Fruit fly (Drosophila melanogaster) whole organism, embryonic: ENCODE data around the gene slp1.
A peak's percentile ranks its signal among the peaks of the same experiment; 100 is the strongest.

ENCODE experiments used
- B-H1 ChIP-seq: fragments of 200-800 bp; sonication (Bioruptor generic); IDR thresholded peaks from 3 replicates; pipeline ENCODE4 v1.3.6; 2022; ENCODE audit warnings: missing biosample characterization, missing genetic modification characterization
- CG10431 ChIP-seq: fragments of 200-800 bp; sonication (Bioruptor generic); optimal IDR thresholded peaks from 3 replicates; lab custom pipeline; 2018; ENCODE audit warnings: missing biosample characterization, mild to moderate bottlenecking, missing genetic modification characterization
- CG11456 ChIP-seq: fragments of 200-800 bp; sonication (Bioruptor generic); IDR thresholded peaks from 3 replicates; pipeline ENCODE4 v1.3.6; 2022; ENCODE audit warnings: missing biosample characterization, missing genetic modification characterization
- CG12071 ChIP-seq: fragments of 200-800 bp; sonication (Bioruptor generic); optimal IDR thresholded peaks from 3 replicates; lab custom pipeline; 2018; ENCODE audit warnings: missing biosample characterization, mild to moderate bottlenecking, missing genetic modification characterization
- CG12659 ChIP-seq: fragments of 200-800 bp; sonication (Bioruptor generic); optimal IDR thresholded peaks from 3 replicates; lab custom pipeline; 2017; ENCODE audit warnings: mild to moderate bottlenecking, missing biosample characterization, missing genetic modification reagents, missing genetic modification characterization
- CG12744 ChIP-seq: fragments of 200-800 bp; sonication (Bioruptor generic); optimal IDR thresholded peaks from 2 replicates; lab custom pipeline; 2016; ENCODE audit warnings: missing biosample characterization, missing genetic modification characterization
- CG13287 ChIP-seq: fragments of 200-800 bp; sonication (Bioruptor generic); IDR thresholded peaks from 2 replicates; pipeline ENCODE4 v1.3.6; 2022; ENCODE audit warnings: missing biosample characterization, missing genetic modification characterization; ENCODE audit not compliant: partially characterized antibody
- CG14441 ChIP-seq: fragments of 200-800 bp; sonication (Bioruptor generic); IDR thresholded peaks from 2 replicates; pipeline ENCODE4 v1.3.6; 2022; ENCODE audit warnings: missing biosample characterization, missing genetic modification characterization
- CG15479 ChIP-seq: fragments of 200-800 bp; sonication (Bioruptor generic); optimal IDR thresholded peaks from 3 replicates; lab custom pipeline; 2019; ENCODE audit warnings: missing biosample characterization, mild to moderate bottlenecking, missing genetic modification characterization, moderate library complexity
- CG1603 ChIP-seq: fragments of 200-800 bp; sonication (Bioruptor generic); optimal IDR thresholded peaks from 2 replicates; lab custom pipeline; 2019; ENCODE audit warnings: missing biosample characterization, mild to moderate bottlenecking, missing genetic modification characterization, moderate library complexity
- CG16815 ChIP-seq: fragments of 200-800 bp; sonication (Bioruptor generic); optimal IDR thresholded peaks from 3 replicates; lab custom pipeline; 2017; ENCODE audit warnings: missing biosample characterization, mild to moderate bottlenecking, missing genetic modification characterization
- CG17186 ChIP-seq: fragments of 200-800 bp; sonication (Bioruptor generic); optimal IDR thresholded peaks from 3 replicates; lab custom pipeline; 2017; ENCODE audit warnings: missing biosample characterization, missing genetic modification reagents, missing genetic modification characterization
- CG18262 ChIP-seq: fragments of 200-800 bp; optimal IDR thresholded peaks from 3 replicates; lab custom pipeline; 2019; ENCODE audit warnings: missing biosample characterization, mild to moderate bottlenecking, missing genetic modification characterization, moderate library complexity
- CG1832 ChIP-seq: fragments of 200-800 bp; sonication (Bioruptor generic); optimal IDR thresholded peaks from 2 replicates; lab custom pipeline; 2017; ENCODE audit warnings: missing biosample characterization, mild to moderate bottlenecking, missing genetic modification characterization, inconsistent platforms
- CG18764 ChIP-seq: fragments of 200-800 bp; sonication (Bioruptor generic); optimal IDR thresholded peaks from 3 replicates; lab custom pipeline; 2016; ENCODE audit warnings: missing biosample characterization, missing genetic modification characterization
- CG31441 ChIP-seq: fragments of 200-800 bp; sonication (Bioruptor generic); IDR thresholded peaks from 2 replicates; pipeline ENCODE4 v1.3.6; 2022; ENCODE audit warnings: missing biosample characterization, missing genetic modification characterization
- CG3281 ChIP-seq: fragments of 200-800 bp; sonication (Bioruptor generic); optimal IDR thresholded peaks from 3 replicates; lab custom pipeline; 2017; ENCODE audit warnings: missing biosample characterization, mild to moderate bottlenecking, missing genetic modification characterization
- CG6683 ChIP-seq: fragments of 200-800 bp; sonication (Bioruptor generic); optimal IDR thresholded peaks from 2 replicates; lab custom pipeline; 2017; ENCODE audit warnings: missing biosample characterization, mild to moderate bottlenecking, missing genetic modification characterization, missing genetic modification reagents
- CG7745 ChIP-seq: fragments of 200-800 bp; sonication (Bioruptor generic); optimal IDR thresholded peaks from 2 replicates; lab custom pipeline; 2018; ENCODE audit warnings: missing biosample characterization, mild to moderate bottlenecking, missing genetic modification characterization, moderate library complexity
- CG8281 ChIP-seq: fragments of 200-800 bp; sonication (Bioruptor generic); optimal IDR thresholded peaks from 2 replicates; lab custom pipeline; 2018; ENCODE audit warnings: missing biosample characterization, mild to moderate bottlenecking, missing genetic modification characterization, moderate library complexity
- CG8478 ChIP-seq: fragments of >200 bp; optimal IDR thresholded peaks from 2 replicates; lab custom pipeline; 2018
- CG8944 ChIP-seq: fragments of 200-800 bp; sonication (Bioruptor generic); optimal IDR thresholded peaks from 3 replicates; lab custom pipeline; 2016; ENCODE audit warnings: missing biosample characterization, missing genetic modification characterization
- Dp ChIP-seq: fragments of 200-800 bp; sonication (Bioruptor generic); optimal IDR thresholded peaks from 2 replicates; lab custom pipeline; 2018; ENCODE audit warnings: missing biosample characterization, mild to moderate bottlenecking, missing genetic modification characterization, moderate library complexity
- Dref ChIP-seq: fragments of 200-800 bp; sonication (Bioruptor generic); IDR thresholded peaks from 2 replicates; pipeline ENCODE4 v1.3.6; 2022; ENCODE audit warnings: missing biosample characterization, missing genetic modification characterization
- ERR ChIP-seq: fragments of 200-800 bp; sonication (Bioruptor generic); optimal IDR thresholded peaks from 2 replicates; lab custom pipeline; 2016; ENCODE audit warnings: missing biosample characterization, missing genetic modification characterization
- Fer1 ChIP-seq: fragments of 200-800 bp; sonication (Bioruptor generic); optimal IDR thresholded peaks from 2 replicates; lab custom pipeline; 2017; ENCODE audit warnings: missing biosample characterization, mild to moderate bottlenecking, missing genetic modification characterization
- Kr ChIP-seq: fragments of 200-800 bp; sonication (Bioruptor generic); optimal IDR thresholded peaks from 2 replicates; lab custom pipeline; 2017; ENCODE audit warnings: missing biosample characterization, mild to moderate bottlenecking, missing genetic modification characterization
- MTF-1 ChIP-seq: fragments of 200-800 bp; sonication (Bioruptor generic); optimal IDR thresholded peaks from 2 replicates; lab custom pipeline; 2018; ENCODE audit warnings: missing biosample characterization, mild to moderate bottlenecking, missing genetic modification characterization, borderline replicate concordance
- Mes4 ChIP-seq: fragments of 200-800 bp; sonication (Bioruptor generic); optimal IDR thresholded peaks from 2 replicates; lab custom pipeline; 2016; ENCODE audit warnings: missing biosample characterization, missing genetic modification characterization
- Scr ChIP-seq: fragments of 200-800 bp; sonication (Bioruptor generic); IDR thresholded peaks from 2 replicates; pipeline ENCODE4 v1.3.6; 2022; ENCODE audit warnings: missing biosample characterization, missing genetic modification characterization; ENCODE audit not compliant: partially characterized antibody
- Xrp1 ChIP-seq: fragments of 200-800 bp; sonication (Bioruptor generic); IDR thresholded peaks from 2 replicates; pipeline ENCODE4 v1.3.6; 2022; ENCODE audit warnings: missing biosample characterization, missing genetic modification characterization
- YL-1 ChIP-seq: fragments of 200-800 bp; sonication (Bioruptor generic); optimal IDR thresholded peaks from 3 replicates; lab custom pipeline; 2017; ENCODE audit warnings: missing biosample characterization, mild to moderate bottlenecking, missing genetic modification characterization
- abd-A ChIP-seq: fragments of 200-800 bp; sonication (Bioruptor generic); optimal IDR thresholded peaks from 3 replicates; lab custom pipeline; 2019; ENCODE audit warnings: missing biosample characterization, mild to moderate bottlenecking, missing genetic modification characterization, moderate library complexity
- al ChIP-seq: fragments of 200-800 bp; sonication (Bioruptor generic); IDR thresholded peaks from 2 replicates; pipeline ENCODE4 v1.3.6; 2022; ENCODE audit warnings: missing biosample characterization, missing genetic modification characterization
- ase ChIP-seq: fragments of 200-800 bp; sonication (Bioruptor generic); IDR thresholded peaks from 3 replicates; pipeline ENCODE4 v1.3.6; 2022; ENCODE audit warnings: missing biosample characterization, missing genetic modification characterization
- ato ChIP-seq: fragments of 200-800 bp; sonication (Bioruptor generic); IDR thresholded peaks from 2 replicates; pipeline ENCODE4 v1.3.6; 2022; ENCODE audit warnings: missing biosample characterization, missing genetic modification characterization; ENCODE audit not compliant: partially characterized antibody
- bcd ChIP-seq: fragments of 200-800 bp; sonication (Bioruptor generic); optimal IDR thresholded peaks from 2 replicates; lab custom pipeline; 2017; ENCODE audit warnings: missing biosample characterization, mild to moderate bottlenecking, missing genetic modification characterization
- croc ChIP-seq: fragments of 200-800 bp; sonication (Bioruptor generic); conservative IDR thresholded peaks from 3 replicates; pipeline ENCODE4 v1.3.6; 2022; ENCODE audit warnings: missing biosample characterization, missing genetic modification characterization
- en ChIP-seq: fragments of 200-800 bp; sonication (Bioruptor generic); optimal IDR thresholded peaks from 2 replicates; lab custom pipeline; 2016; ENCODE audit warnings: missing biosample characterization, missing genetic modification characterization
- eyg ChIP-seq: fragments of 200-800 bp; sonication (Bioruptor generic); optimal IDR thresholded peaks from 3 replicates; lab custom pipeline; 2016; ENCODE audit warnings: missing biosample characterization, missing genetic modification characterization
- fd64A ChIP-seq: fragments of 200-800 bp; sonication (Bioruptor generic); optimal IDR thresholded peaks from 3 replicates; lab custom pipeline; 2018; ENCODE audit warnings: missing biosample characterization, mild to moderate bottlenecking, missing genetic modification characterization
- fd96Cb ChIP-seq: fragments of 200-800 bp; sonication (Bioruptor generic); optimal IDR thresholded peaks from 2 replicates; lab custom pipeline; 2018; ENCODE audit warnings: missing biosample characterization, mild to moderate bottlenecking, missing genetic modification characterization, moderate library complexity
- gce ChIP-seq: fragments of 200-800 bp; sonication (Bioruptor generic); IDR thresholded peaks from 3 replicates; pipeline ENCODE4 v1.3.6; 2022; ENCODE audit warnings: missing biosample characterization, missing genetic modification characterization
- gt ChIP-seq: fragments of 200-800 bp; sonication (Bioruptor generic); IDR thresholded peaks from 2 replicates; pipeline ENCODE4 v1.3.6; 2022; ENCODE audit warnings: missing biosample characterization, missing genetic modification characterization
- inv ChIP-seq: fragments of 200-800 bp; sonication (Bioruptor generic); IDR thresholded peaks from 2 replicates; pipeline ENCODE4 v1.3.6; 2022; ENCODE audit warnings: missing biosample characterization, missing genetic modification characterization; ENCODE audit not compliant: partially characterized antibody
- lov ChIP-seq, 2 experiments: fragments of 200-800 bp in 1 of 2; fragments of >200 bp in 1 of 2; sonication (Bioruptor generic) in 1 of 2; IDR thresholded peaks in 1 of 2; optimal IDR thresholded peaks in 1 of 2; 2 replicates in 1 of 2; 3 replicates in 1 of 2; pipeline versions ENCODE4 v1.3.6 to Lab custom; 2017 to 2022; ENCODE audit warnings: missing biosample characterization in 1 of 2, missing genetic modification characterization in 1 of 2
- oc ChIP-seq: fragments of 200-800 bp; sonication (Bioruptor generic); optimal IDR thresholded peaks from 2 replicates; lab custom pipeline; 2018; ENCODE audit warnings: missing biosample characterization, mild to moderate bottlenecking, missing genetic modification characterization, moderate library complexity
- odd ChIP-seq: fragments of 200-800 bp; sonication (Bioruptor generic); optimal IDR thresholded peaks from 2 replicates; lab custom pipeline; 2017; ENCODE audit warnings: missing biosample characterization, mild to moderate bottlenecking, missing genetic modification characterization
- vvl ChIP-seq: fragments of 200-800 bp; sonication (Bioruptor generic); IDR thresholded peaks from 2 replicates; pipeline ENCODE4 v1.3.6; 2022; ENCODE audit warnings: missing biosample characterization, missing genetic modification characterization
- wor ChIP-seq: fragments of 200-800 bp; sonication (Bioruptor generic); IDR thresholded peaks from 2 replicates; pipeline ENCODE4 v1.3.6; 2022; ENCODE audit warnings: missing biosample characterization, missing genetic modification characterization

Gene slp1

dm6 chr2L:3813255-3813875 is 12.1 kb upstream of the slp1 start, which contains the start of gene CG3407 (continued):
- TF ChIP-seq fd64A (GFP tag; lab: Kevin White, UChicago) (no peak), Mes4 (GFP tag; lab: Kevin White, UChicago) (no peak), oc (peak; percentile 31), Fer1 (GFP tag; lab: Kevin White, UChicago) (no peak), ERR (GFP tag; lab: Kevin White, UChicago) (peak; percentile 56), CG17186 (GFP tag; lab: Kevin White, UChicago) (peak; percentile 12), lov (optimal IDR thresholded peaks at IDR 0.05; lab: Kevin White, UChicago) (no peak), lov (GFP tag; IDR thresholded peaks at IDR 0.05; lab: Robert Waterston, UW) (no peak), en (no peak), gce (GFP tag; lab: Robert Waterston, UW) (no peak), Scr (GFP tag; lab: Robert Waterston, UW) (peak; percentile 68), CG14441 (no peak), CG11456 (GFP tag; lab: Robert Waterston, UW) (peak; percentile 78; the same call in 2 of the 3 replicates), CG8478 (lab: Kevin White, UChicago) (no peak), CG8944 (GFP tag; lab: Kevin White, UChicago) (peak; percentile 53), ase (GFP tag; lab: Robert Waterston, UW) (no peak), eyg (GFP tag; lab: Kevin White, UChicago) (no peak), B-H1 (GFP tag; lab: Robert Waterston, UW) (no peak), odd (GFP tag; lab: Kevin White, UChicago) (no peak), Dref (peak; percentile 98), CG18262 (tag; lab: Kevin White, UChicago) (no peak), abd-A (tag; lab: Kevin White, UChicago) (no peak), ato (GFP tag; lab: Robert Waterston, UW) (peak; percentile 58), gt (no peak), CG18764 (GFP tag; lab: Kevin White, UChicago) (no peak), CG7745 (tag; lab: Kevin White, UChicago) (no peak), bcd (peak; percentile 22), CG3281 (no peak), CG31441 (GFP tag; lab: Robert Waterston, UW) (no peak), CG13287 (peak; percentile 81), Xrp1 (GFP tag; lab: Robert Waterston, UW) (no peak), CG12071 (GFP tag; lab: Kevin White, UChicago) (no peak), croc (no peak; the same call in 1 of the 3 replicates), CG1603 (tag; lab: Kevin White, UChicago) (peak; percentile 86), CG12659 (GFP tag; lab: Kevin White, UChicago) (peak; percentile 75), Dp (peak; percentile 99), vvl (peak; percentile 44; the same call in 1 of the 2 replicates), inv (GFP tag; lab: Robert Waterston, UW) (peak; percentile 56), CG15479 (GFP tag; lab: Kevin White, UChicago) (no peak), CG1832 (GFP tag; lab: Kevin White, UChicago) (no peak), CG12744 (GFP tag; lab: Kevin White, UChicago) (no peak), CG8281 (tag; lab: Kevin White, UChicago) (no peak), Kr (GFP tag; lab: Kevin White, UChicago) (no peak), wor (GFP tag; lab: Robert Waterston, UW) (no peak), fd96Cb (tag; lab: Kevin White, UChicago) (no peak), CG10431 (GFP tag; lab: Kevin White, UChicago) (no peak), MTF-1 (GFP tag; lab: Kevin White, UChicago) (no peak), CG6683 (GFP tag; lab: Kevin White, UChicago) (no peak), al (GFP tag; lab: Robert Waterston, UW) (peak; percentile 13; the same call in 1 of the 2 replicates), CG16815 (peak; percentile 4), YL-1 (GFP tag; lab: Kevin White, UChicago) (peak; percentile 51)
